Fruit fly (Drosophila melanogaster) whole organism, embryonic: ENCODE results near the gene fmt.

Experiments
- Abd-B ChIP-seq: fragments of 200-800 bp; sonication (Bioruptor generic); optimal IDR thresholded peaks from 2 replicates; lab custom pipeline; 2018; ENCODE audit warnings: missing biosample characterization, mild to moderate bottlenecking, missing genetic modification characterization, moderate library complexity
- Awh ChIP-seq: fragments of 200-800 bp; sonication (Bioruptor generic); IDR thresholded peaks from 2 replicates; pipeline ENCODE4, ENCODE4 v1.3.6; 2022; ENCODE audit warnings: missing biosample characterization, missing genetic modification characterization
- CG10147 ChIP-seq: fragments of 200-800 bp; sonication (Bioruptor generic); optimal IDR thresholded peaks from 2 replicates; lab custom pipeline; 2019; ENCODE audit warnings: missing biosample characterization, mild to moderate bottlenecking, missing genetic modification characterization, moderate library complexity
- CG10979 ChIP-seq: fragments of 200-800 bp; sonication (Bioruptor generic); optimal IDR thresholded peaks from 2 replicates; lab custom pipeline; 2018; ENCODE audit warnings: missing biosample characterization, mild to moderate bottlenecking, missing genetic modification characterization, moderate library complexity
- CG11085 ChIP-seq: fragments of 200-800 bp; sonication (Bioruptor generic); IDR thresholded peaks from 2 replicates; pipeline ENCODE4 v1.3.6; 2022; ENCODE audit warnings: missing biosample characterization, missing genetic modification characterization
- CG1233 ChIP-seq: fragments of 200-800 bp; sonication (Bioruptor generic); optimal IDR thresholded peaks from 4 replicates; lab custom pipeline; 2018; ENCODE audit warnings: missing biosample characterization, mild to moderate bottlenecking, missing genetic modification characterization
- CG14441 ChIP-seq: fragments of 200-800 bp; sonication (Bioruptor generic); IDR thresholded peaks from 2 replicates; pipeline ENCODE4 v1.3.6; 2022; ENCODE audit warnings: missing biosample characterization, missing genetic modification characterization
- CG14667 ChIP-seq: fragments of 200-800 bp; sonication (Bioruptor generic); IDR thresholded peaks from 2 replicates; pipeline ENCODE4 v1.3.6; 2022; ENCODE audit warnings: missing biosample characterization, missing genetic modification characterization
- CG14710 ChIP-seq: fragments of 200-800 bp; sonication (Bioruptor generic); optimal IDR thresholded peaks from 3 replicates; lab custom pipeline; 2019; ENCODE audit warnings: missing biosample characterization, mild to moderate bottlenecking, missing genetic modification characterization, moderate library complexity
- CG14965 ChIP-seq: fragments of 200-800 bp; sonication (Bioruptor generic); optimal IDR thresholded peaks from 2 replicates; lab custom pipeline; 2016; ENCODE audit warnings: missing biosample characterization, missing genetic modification characterization, borderline replicate concordance
- CG15479 ChIP-seq: fragments of 200-800 bp; sonication (Bioruptor generic); optimal IDR thresholded peaks from 3 replicates; lab custom pipeline; 2019; ENCODE audit warnings: missing biosample characterization, mild to moderate bottlenecking, missing genetic modification characterization, moderate library complexity
- CG1603 ChIP-seq: fragments of 200-800 bp; sonication (Bioruptor generic); optimal IDR thresholded peaks from 2 replicates; lab custom pipeline; 2019; ENCODE audit warnings: missing biosample characterization, mild to moderate bottlenecking, missing genetic modification characterization, moderate library complexity
- CG16815 ChIP-seq: fragments of 200-800 bp; sonication (Bioruptor generic); optimal IDR thresholded peaks from 3 replicates; lab custom pipeline; 2017; ENCODE audit warnings: missing biosample characterization, mild to moderate bottlenecking, missing genetic modification characterization
- CG17568 ChIP-seq: fragments of 200-800 bp; sonication (Bioruptor generic); optimal IDR thresholded peaks from 2 replicates; lab custom pipeline; 2018; ENCODE audit warnings: missing biosample characterization, mild to moderate bottlenecking, missing genetic modification characterization, moderate library complexity
- CG18599 ChIP-seq: fragments of 200-800 bp; sonication (Bioruptor generic); optimal IDR thresholded peaks from 3 replicates; lab custom pipeline; 2017; ENCODE audit warnings: missing biosample characterization, missing genetic modification characterization, mild to moderate bottlenecking, moderate library complexity, missing genetic modification reagents
- CG2712 ChIP-seq: fragments of 200-800 bp; optimal IDR thresholded peaks from 3 replicates; lab custom pipeline; 2019; ENCODE audit warnings: missing biosample characterization, mild to moderate bottlenecking, missing genetic modification characterization, moderate library complexity
- CG3407 ChIP-seq: fragments of 200-800 bp; sonication (Bioruptor generic); optimal IDR thresholded peaks from 2 replicates; lab custom pipeline; 2018; ENCODE audit warnings: missing biosample characterization, mild to moderate bottlenecking, missing genetic modification characterization
- CG5953 ChIP-seq: fragments of 200-800 bp; sonication (Bioruptor generic); IDR thresholded peaks from 2 replicates; pipeline ENCODE4 v1.3.6; 2022; ENCODE audit warnings: missing biosample characterization, missing genetic modification characterization
- CG6254 ChIP-seq: fragments of 200-800 bp; sonication (Bioruptor generic); optimal IDR thresholded peaks from 3 replicates; lab custom pipeline; 2017; ENCODE audit warnings: mild to moderate bottlenecking, missing biosample characterization, missing genetic modification reagents, missing genetic modification characterization
- CG6683 ChIP-seq: fragments of 200-800 bp; sonication (Bioruptor generic); optimal IDR thresholded peaks from 2 replicates; lab custom pipeline; 2017; ENCODE audit warnings: missing biosample characterization, mild to moderate bottlenecking, missing genetic modification characterization, missing genetic modification reagents
- CG7357 ChIP-seq: fragments of 200-800 bp; sonication (Bioruptor generic); IDR thresholded peaks from 3 replicates; pipeline ENCODE4 v1.3.6; 2022; ENCODE audit warnings: missing biosample characterization, missing genetic modification characterization
- CG7372 ChIP-seq: fragments of 200-800 bp; sonication (Bioruptor generic); IDR thresholded peaks from 2 replicates; pipeline ENCODE4 v1.3.6; 2022; ENCODE audit warnings: missing biosample characterization, missing genetic modification characterization
- CG7745 ChIP-seq: fragments of 200-800 bp; sonication (Bioruptor generic); optimal IDR thresholded peaks from 2 replicates; lab custom pipeline; 2018; ENCODE audit warnings: missing biosample characterization, mild to moderate bottlenecking, missing genetic modification characterization, moderate library complexity
- CG7839 ChIP-seq: fragments of 200-800 bp; sonication (Bioruptor generic); optimal IDR thresholded peaks from 3 replicates; lab custom pipeline; 2018; ENCODE audit warnings: missing biosample characterization, mild to moderate bottlenecking, missing genetic modification characterization, moderate library complexity
- Chrac-16 ChIP-seq: fragments of 200-800 bp; sonication (Bioruptor generic); optimal IDR thresholded peaks from 3 replicates; lab custom pipeline; 2016; ENCODE audit warnings: missing biosample characterization, missing genetic modification characterization
- CoRest ChIP-seq: fragments of 200-800 bp; sonication (Bioruptor generic); optimal IDR thresholded peaks from 3 replicates; lab custom pipeline; 2018; ENCODE audit warnings: missing biosample characterization, mild to moderate bottlenecking, missing genetic modification characterization, moderate library complexity
- D19B ChIP-seq: fragments of 200-800 bp; sonication (Bioruptor generic); optimal IDR thresholded peaks from 2 replicates; lab custom pipeline; 2017; ENCODE audit warnings: missing biosample characterization, mild to moderate bottlenecking, missing genetic modification characterization
- E2f1 ChIP-seq: fragments of 200-800 bp; sonication (Bioruptor generic); IDR thresholded peaks from 2 replicates; pipeline ENCODE4 v1.3.6; 2022; ENCODE audit warnings: missing biosample characterization, missing genetic modification characterization
- HLH4C ChIP-seq: fragments of 200-800 bp; sonication (Bioruptor generic); IDR thresholded peaks from 3 replicates; pipeline ENCODE4 v1.3.6; 2022; ENCODE audit warnings: missing biosample characterization, missing genetic modification characterization; ENCODE audit not compliant: partially characterized antibody
- NC2α ChIP-seq: fragments of 200-800 bp; sonication (Bioruptor generic); optimal IDR thresholded peaks from 2 replicates; lab custom pipeline; 2016; ENCODE audit warnings: missing biosample characterization, missing genetic modification characterization
- Nf-YA ChIP-seq: fragments of 200-800 bp; sonication (Bioruptor generic); IDR thresholded peaks from 2 replicates; pipeline ENCODE4 v1.3.6; 2022; ENCODE audit warnings: missing biosample characterization, missing genetic modification characterization
- Nf-YB ChIP-seq: fragments of 200-800 bp; sonication (Bioruptor generic); optimal IDR thresholded peaks from 3 replicates; lab custom pipeline; 2019; ENCODE audit warnings: missing biosample characterization, mild to moderate bottlenecking, missing genetic modification characterization, moderate library complexity
- NfI ChIP-seq: fragments of 200-800 bp; sonication (Bioruptor generic); optimal IDR thresholded peaks from 3 replicates; lab custom pipeline; 2018; ENCODE audit warnings: missing biosample characterization, mild to moderate bottlenecking, missing genetic modification characterization, moderate library complexity
- Rx ChIP-seq: fragments of 200-800 bp; sonication (Bioruptor generic); IDR thresholded peaks from 2 replicates; pipeline ENCODE4 v1.3.6; 2022; ENCODE audit warnings: missing biosample characterization, missing genetic modification characterization
- Trl ChIP-seq, 3 experiments: fragments of >200 bp in 2 of 3; fragments of 200-800 bp in 1 of 3; sonication (Bioruptor generic) in 1 of 3; optimal IDR thresholded peaks; 2 replicates in 1 of 3; 3 replicates in 2 of 3; lab custom pipeline; 2016 to 2017; ENCODE audit warnings: missing biosample characterization in 1 of 3, missing genetic modification characterization in 1 of 3
- abd-A ChIP-seq: fragments of 200-800 bp; sonication (Bioruptor generic); optimal IDR thresholded peaks from 3 replicates; lab custom pipeline; 2019; ENCODE audit warnings: missing biosample characterization, mild to moderate bottlenecking, missing genetic modification characterization, moderate library complexity
- bbx ChIP-seq: fragments of 200-800 bp; sonication (Bioruptor generic); IDR thresholded peaks from 2 replicates; pipeline ENCODE4 v1.3.6; 2022; ENCODE audit warnings: missing biosample characterization, missing genetic modification characterization; ENCODE audit not compliant: partially characterized antibody
- bsh ChIP-seq, 2 experiments: fragments of 200-800 bp; sonication (Bioruptor generic); optimal IDR thresholded peaks; 2 replicates each; lab custom pipeline; 2017 to 2018; ENCODE audit warnings: mild to moderate bottlenecking in 2 of 2, missing biosample characterization in 2 of 2, missing genetic modification characterization in 2 of 2, moderate library complexity in 1 of 2
- chif ChIP-seq, 2 experiments: fragments of 200-800 bp; sonication (Bioruptor generic); optimal IDR thresholded peaks; 3 replicates each; lab custom pipeline; 2016; ENCODE audit warnings: missing biosample characterization in 2 of 2, missing genetic modification characterization in 2 of 2
- fd102C ChIP-seq: fragments of 200-800 bp; sonication (Bioruptor generic); optimal IDR thresholded peaks from 2 replicates; lab custom pipeline; 2018; ENCODE audit warnings: missing biosample characterization, mild to moderate bottlenecking, missing genetic modification characterization, moderate library complexity
- gsb ChIP-seq: fragments of 200-800 bp; sonication (Bioruptor generic); IDR thresholded peaks from 2 replicates; pipeline ENCODE4 v1.3.6; 2022; ENCODE audit warnings: missing biosample characterization, missing genetic modification characterization
- ham ChIP-seq: fragments of 200-800 bp; sonication (Bioruptor generic); IDR thresholded peaks from 2 replicates; pipeline ENCODE4 v1.3.6; 2022; ENCODE audit warnings: missing biosample characterization, missing genetic modification characterization
- her ChIP-seq: fragments of 200-800 bp; sonication (Bioruptor generic); optimal IDR thresholded peaks from 2 replicates; lab custom pipeline; 2016; ENCODE audit warnings: missing biosample characterization, missing genetic modification characterization
- lilli ChIP-seq: fragments of 200-800 bp; sonication (Bioruptor generic); optimal IDR thresholded peaks from 3 replicates; lab custom pipeline; 2016; ENCODE audit warnings: missing biosample characterization, missing genetic modification characterization
- nom ChIP-seq: fragments of 200-800 bp; sonication (Bioruptor generic); optimal IDR thresholded peaks from 2 replicates; lab custom pipeline; 2017; ENCODE audit warnings: missing biosample characterization, missing genetic modification characterization, mild to moderate bottlenecking, moderate library complexity, missing genetic modification reagents
- seq ChIP-seq: fragments of 200-800 bp; sonication (Bioruptor generic); IDR thresholded peaks from 2 replicates; pipeline ENCODE4 v1.3.6; 2022; ENCODE audit warnings: missing biosample characterization, missing genetic modification characterization
- so ChIP-seq: fragments of 200-800 bp; sonication (Bioruptor generic); IDR thresholded peaks from 3 replicates; pipeline ENCODE4 v1.3.6; 2022; ENCODE audit warnings: missing biosample characterization, missing genetic modification characterization
- tna ChIP-seq: fragments of 200-800 bp; sonication (Bioruptor generic); IDR thresholded peaks from 2 replicates; pipeline ENCODE4 v1.3.6; 2022; ENCODE audit warnings: missing biosample characterization, missing genetic modification characterization; ENCODE audit not compliant: partially characterized antibody
- unpg ChIP-seq: fragments of 200-800 bp; sonication (Bioruptor generic); optimal IDR thresholded peaks from 3 replicates; lab custom pipeline; 2018; ENCODE audit warnings: missing biosample characterization, mild to moderate bottlenecking, missing genetic modification characterization, moderate library complexity

Gene fmt

DNA sequence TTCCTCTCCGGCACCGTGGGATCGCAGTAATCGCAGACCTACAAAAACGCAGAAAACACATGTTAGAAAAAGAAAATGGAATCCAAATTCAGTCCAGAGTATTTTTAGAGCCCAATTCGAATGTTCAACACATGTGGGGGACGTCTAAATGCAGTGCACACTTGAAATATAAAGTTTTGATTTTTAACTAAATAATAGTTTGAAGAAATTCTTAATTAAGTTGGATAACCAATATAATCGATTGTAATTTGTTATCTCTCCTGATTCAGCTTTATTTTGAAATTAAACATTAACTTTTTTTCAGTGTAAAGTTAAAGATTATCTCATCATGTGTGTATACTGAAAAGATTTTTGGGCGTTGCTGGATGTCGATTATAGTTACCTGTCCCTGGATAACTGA, 43.5 kb upstream of the fmt start (continued):
- TF ChIP-seq D19B (GFP tag; lab: Kevin White, UChicago) (no peak), CG14710 (tag; lab: Kevin White, UChicago) (peak; percentile 81), unpg (GFP tag; lab: Kevin White, UChicago) (peak; percentile 88), CG1233 (GFP tag; lab: Kevin White, UChicago) (peak; percentile 61), CG2712 (tag; lab: Kevin White, UChicago) (peak; percentile 92), CG6683 (GFP tag; lab: Kevin White, UChicago) (peak; percentile 6), Abd-B (GFP tag; lab: Kevin White, UChicago) (peak; percentile 42), E2f1 (GFP tag; lab: Robert Waterston, UW) (peak; percentile 73), tna (no peak), CG5953 (peak; percentile 37; the same call in 1 of the 2 replicates), lilli (peak; percentile 24), Awh (GFP tag; lab: Robert Waterston, UW) (peak; percentile 78), ham (GFP tag; lab: Robert Waterston, UW) (no peak), Nf-YA (GFP tag; lab: Robert Waterston, UW) (peak; percentile 58), bsh (GFP tag; optimal IDR thresholded peaks at IDR 0.05; lab: Kevin White, UChicago) (peak in 1 of 2 experiments; percentile 93), CG7839 (peak; percentile 81), CG15479 (GFP tag; lab: Kevin White, UChicago) (no peak), gsb (GFP tag; lab: Robert Waterston, UW) (no peak), CG11085 (GFP tag; lab: Robert Waterston, UW) (no peak), Rx (GFP tag; lab: Robert Waterston, UW) (no peak), CG14667 (GFP tag; lab: Robert Waterston, UW) (peak; percentile 54; the same call in 1 of the 2 replicates), abd-A (no peak), CG14965 (no peak), CG10147 (GFP tag; lab: Kevin White, UChicago) (peak; percentile 31), HLH4C (GFP tag; lab: Robert Waterston, UW) (no peak), seq (GFP tag; lab: Robert Waterston, UW) (peak; percentile 31; the same call in 1 of the 2 replicates), CoRest (tag; lab: Kevin White, UChicago) (peak; percentile 72), CG18599 (GFP tag; lab: Kevin White, UChicago) (peak; percentile 38), CG14441 (peak; percentile 46; the same call in 1 of the 2 replicates), Trl (optimal IDR thresholded peaks at IDR 0.05; lab: Kevin White, UChicago) (no peak), Trl (GFP tag; optimal IDR thresholded peaks at IDR 0.05; lab: Kevin White, UChicago) (peak; percentile 50), Nf-YB (GFP tag; lab: Kevin White, UChicago) (peak; percentile 41), CG6254 (GFP tag; lab: Kevin White, UChicago) (peak; percentile 50), CG7745 (tag; lab: Kevin White, UChicago) (no peak), CG3407 (GFP tag; lab: Kevin White, UChicago) (peak; percentile 29), nom (no peak), CG16815 (GFP tag; lab: Kevin White, UChicago) (peak; percentile 55), NfI (GFP tag; lab: Kevin White, UChicago) (no peak), fd102C (GFP tag; lab: Kevin White, UChicago) (no peak), so (0 out of 3 replicates have a peak, but pooled peaks have one; percentile 28), Chrac-16 (GFP tag; lab: Kevin White, UChicago) (peak; percentile 63), CG7357 (peak; percentile 36; the same call in 1 of the 3 replicates), CG1603 (tag; lab: Kevin White, UChicago) (no peak), her (GFP tag; lab: Kevin White, UChicago) (no peak), NC2α (GFP tag; lab: Kevin White, UChicago) (no peak), CG17568 (GFP tag; lab: Kevin White, UChicago) (no peak), CG7372 (GFP tag; lab: Robert Waterston, UW) (peak; percentile 34; the same call in 1 of the 2 replicates), CG10979 (tag; lab: Kevin White, UChicago) (peak; percentile 89), bbx (GFP tag; lab: Robert Waterston, UW) (no peak), chif (GFP tag; optimal IDR thresholded peaks at IDR 0.05; lab: Kevin White, UChicago) (peak; percentile 45 to 57)
